Fruit fly (Drosophila melanogaster): ENCODE results near the gene CG3823.
A peak's percentile ranks its signal among the peaks of the same experiment; 100 is the strongest.

The CG3823 gene

dm6 chrX:6346926-6347367, 43.2 kb downstream of the CG3823 start, which contains the start of gene CG3847 (continued):
- TF ChIP-seq CkIIα-i1 (GFP tag; IDR thresholded peaks at IDR 0.05) (no peak), CG13296 (GFP tag; optimal IDR thresholded peaks at IDR 0.05) (no peak), CG14667 (GFP tag; IDR thresholded peaks at IDR 0.05) (no peak), sob (GFP tag; IDR thresholded peaks at IDR 0.05) (peak; percentile 72), sna (GFP tag; IDR thresholded peaks at IDR 0.05; ENCODE audit: partially characterized antibody) (peak; percentile 46; the same call in 1 of the 2 replicates), CTCF (GFP tag; optimal IDR thresholded peaks at IDR 0.05) (peak; percentile 37), Rx (GFP tag; IDR thresholded peaks at IDR 0.05) (no peak), ATbp (GFP tag; optimal IDR thresholded peaks at IDR 0.05) (peak; percentile 26), CG16813 (GFP tag; IDR thresholded peaks at IDR 0.05; ENCODE audit: partially characterized antibody) (peak; percentile 73), CG18599 (GFP tag; optimal IDR thresholded peaks at IDR 0.05) (peak; percentile 58), Hmx (GFP tag; optimal IDR thresholded peaks at IDR 0.05) (no peak), CG10431 (GFP tag; optimal IDR thresholded peaks at IDR 0.05) (peak; percentile 28), bbx (GFP tag; IDR thresholded peaks at IDR 0.05; ENCODE audit: partially characterized antibody) (peak; percentile 74), dmrt99B (tag; optimal IDR thresholded peaks at IDR 0.05) (no peak), CG18619 (GFP tag; optimal IDR thresholded peaks at IDR 0.05) (peak; percentile 8), Eip74EF (GFP tag; optimal IDR thresholded peaks at IDR 0.05) (no peak), sens-2 (GFP tag; IDR thresholded peaks at IDR 0.05) (no peak), CG2129 (GFP tag; IDR thresholded peaks at IDR 0.05; ENCODE audit: partially characterized antibody) (peak; percentile 20; the same call in 1 of the 2 replicates), da (GFP tag; optimal IDR thresholded peaks at IDR 0.05) (peak; percentile 27), exex (tag; optimal IDR thresholded peaks at IDR 0.05) (no peak), trem (tag; optimal IDR thresholded peaks at IDR 0.05) (peak; percentile 83), ranshi (GFP tag; IDR thresholded peaks at IDR 0.05) (0 out of 2 replicates have a peak, but pooled peaks have one; percentile 44), CG17912 (GFP tag; optimal IDR thresholded peaks at IDR 0.05) (peak; percentile 26), CG11696 (GFP tag; IDR thresholded peaks at IDR 0.05) (no peak), grau (tag; optimal IDR thresholded peaks at IDR 0.05) (peak; percentile 32), CG13287 (GFP tag; IDR thresholded peaks at IDR 0.05; ENCODE audit: partially characterized antibody) (peak; percentile 76), CG5245 (GFP tag; optimal IDR thresholded peaks at IDR 0.05) (no peak), ken (GFP tag; IDR thresholded peaks at IDR 0.05) (0 out of 3 replicates have a peak, but pooled peaks have one; percentile 50), CG31365 (tag; optimal IDR thresholded peaks at IDR 0.05) (no peak), CG12942 (GFP tag; optimal IDR thresholded peaks at IDR 0.05) (no peak), Dll (GFP tag; IDR thresholded peaks at IDR 0.05; ENCODE audit: partially characterized antibody) (peak; percentile 63), sens (GFP tag) (peak; percentile 90), Spps (tag; optimal IDR thresholded peaks at IDR 0.05) (no peak), sim (GFP tag; IDR thresholded peaks at IDR 0.05) (no peak), Scr (GFP tag; IDR thresholded peaks at IDR 0.05; ENCODE audit: partially characterized antibody) (peak; percentile 62), CG13123 (GFP tag; optimal IDR thresholded peaks at IDR 0.05) (no peak), CG17829 (tag; optimal IDR thresholded peaks at IDR 0.05) (peak; percentile 55), dimm (GFP tag; IDR thresholded peaks at IDR 0.05) (no peak), p53 (GFP tag; optimal IDR thresholded peaks at IDR 0.05) (peak; percentile 19), CG15269 (tag; optimal IDR thresholded peaks at IDR 0.05) (peak; percentile 14), CG34224 (GFP tag; IDR thresholded peaks at IDR 0.05; ENCODE audit: partially characterized antibody) (peak; percentile 43; the same call in 1 of the 3 replicates), ap (GFP tag; IDR thresholded peaks at IDR 0.05) (no peak), unc-4 (GFP tag; IDR thresholded peaks at IDR 0.05; ENCODE audit: partially characterized antibody) (peak; percentile 69), kay (GFP tag; optimal IDR thresholded peaks at IDR 0.05) (no peak), CG15601 (tag; optimal IDR thresholded peaks at IDR 0.05) (peak; percentile 46), lola (GFP tag; optimal IDR thresholded peaks at IDR 0.05) (peak in 1 of 3 experiments; percentile 3), Hey (tag; optimal IDR thresholded peaks at IDR 0.05) (no peak), zfh1 (GFP tag; IDR thresholded peaks at IDR 0.05) (no peak), CG18011 (GFP tag; optimal IDR thresholded peaks at IDR 0.05) (peak; percentile 56)

Data from whole organism, embryonic.